Worm (Caenorhabditis elegans) whole organism, L1 larva: ENCODE data around the gene F29G9.1.

ENCODE experiments used
- C04F5.9 ChIP-seq: sonication (generic microtip); optimal IDR thresholded peaks from 2 replicates; lab custom pipeline; 2016; ENCODE audit warnings: missing genetic modification characterization, missing compliant biosample characterization
- C16A3.4 ChIP-seq: fragments of 150-350 bp; optimal IDR thresholded peaks from 2 replicates; lab custom pipeline; 2014; ENCODE audit warnings: missing biosample characterization, missing genetic modification characterization
- C34B4.2 ChIP-seq: sonication (generic microtip); optimal IDR thresholded peaks from 2 replicates; lab custom pipeline; 2017; ENCODE audit warnings: mild to moderate bottlenecking, missing genetic modification characterization, missing compliant biosample characterization
- F16B12.6 ChIP-seq: fragments of 150-350 bp; optimal IDR thresholded peaks from 2 replicates; lab custom pipeline; 2014; ENCODE audit warnings: missing biosample characterization, missing genetic modification characterization
- Y116A8C.19 ChIP-seq: sonication (generic microtip); optimal IDR thresholded peaks from 2 replicates; lab custom pipeline; 2016; ENCODE audit warnings: missing compliant biosample characterization, missing genetic modification characterization, borderline replicate concordance
- aha-1 ChIP-seq: fragments of 150-350 bp; optimal IDR thresholded peaks from 2 replicates; lab custom pipeline; 2014; ENCODE audit warnings: missing biosample characterization, missing genetic modification characterization
- ama-1 ChIP-seq: fragments of 150-350 bp; optimal IDR thresholded peaks from 2 replicates; lab custom pipeline; 2014
- blmp-1 ChIP-seq: fragments of 150-350 bp; optimal IDR thresholded peaks from 2 replicates; lab custom pipeline; 2014; ENCODE audit warnings: missing biosample characterization, missing genetic modification characterization
- ceh-8 ChIP-seq: fragments of 200-800 bp; sonication (Bioruptor generic); optimal IDR thresholded peaks from 2 replicates; lab custom pipeline; 2018; ENCODE audit warnings: mild to moderate bottlenecking, missing genetic modification characterization, moderate library complexity, missing compliant biosample characterization
- ceh-82 ChIP-seq, 3 experiments: fragments of 150-350 bp in 1 of 3; sonication (generic microtip) in 2 of 3; optimal IDR thresholded peaks; 2 replicates each; lab custom pipeline; 2014 to 2017; ENCODE audit warnings: missing biosample characterization in 3 of 3, missing genetic modification characterization in 3 of 3
- ces-1 ChIP-seq: fragments of 150-350 bp; optimal IDR thresholded peaks from 2 replicates; lab custom pipeline; 2014; ENCODE audit warnings: missing biosample characterization, missing genetic modification reagents, missing genetic modification characterization
- dpl-1 ChIP-seq, 3 experiments: fragments of 150-350 bp in 2 of 3; sonication (generic microtip) in 1 of 3; optimal IDR thresholded peaks; 2 replicates each; lab custom pipeline; 2014 to 2017; ENCODE audit warnings: missing biosample characterization in 3 of 3, missing genetic modification characterization in 3 of 3, missing genetic modification reagents in 3 of 3
- dsc-1 ChIP-seq: sonication (generic microtip); optimal IDR thresholded peaks from 2 replicates; lab custom pipeline; 2016; ENCODE audit warnings: mild to moderate bottlenecking, missing genetic modification characterization, missing compliant biosample characterization
- efl-1 ChIP-seq, 4 experiments: fragments of 150-350 bp; optimal IDR thresholded peaks in 3 of 4; peaks in 1 of 4; 1 replicate in 1 of 4; 2 replicates in 3 of 4; lab custom pipeline; 2014; ENCODE audit warnings: missing biosample characterization in 2 of 4, missing genetic modification characterization in 2 of 4, missing genetic modification reagents in 2 of 4
- efl-3 ChIP-seq: fragments of 200-800 bp; sonication (Bioruptor generic); optimal IDR thresholded peaks from 2 replicates; lab custom pipeline; 2018; ENCODE audit warnings: mild to moderate bottlenecking, missing genetic modification characterization, missing compliant biosample characterization
- elt-2 ChIP-seq: sonication (generic microtip); optimal IDR thresholded peaks from 2 replicates; lab custom pipeline; 2016; ENCODE audit warnings: missing genetic modification characterization, mild to moderate bottlenecking, inconsistent platforms, missing compliant biosample characterization, missing genetic modification reagents
- elt-3 ChIP-seq, 6 experiments: fragments of 150-350 bp in 1 of 6; sonication (generic microtip); optimal IDR thresholded peaks; 2 replicates each; lab custom pipeline; 2017 to 2018; ENCODE audit warnings: missing biosample characterization in 6 of 6, missing genetic modification characterization in 6 of 6, inconsistent platforms in 1 of 6
- fkh-4 ChIP-seq: sonication (generic microtip); optimal IDR thresholded peaks from 2 replicates; lab custom pipeline; 2016; ENCODE audit warnings: missing compliant biosample characterization, missing genetic modification characterization, borderline replicate concordance
- fos-1 ChIP-seq: fragments of 150-350 bp; optimal IDR thresholded peaks from 2 replicates; lab custom pipeline; 2014; ENCODE audit warnings: missing biosample characterization, missing genetic modification characterization
- hlh-4 ChIP-seq: sonication (generic microtip); optimal IDR thresholded peaks from 2 replicates; lab custom pipeline; 2016; ENCODE audit warnings: mild to moderate bottlenecking, missing genetic modification characterization, missing compliant biosample characterization
- irx-1 ChIP-seq: sonication (generic microtip); optimal IDR thresholded peaks from 2 replicates; lab custom pipeline; 2016; ENCODE audit warnings: missing genetic modification characterization, missing compliant biosample characterization
- jun-1 ChIP-seq: fragments of 150-350 bp; optimal IDR thresholded peaks from 2 replicates; lab custom pipeline; 2014; ENCODE audit warnings: missing biosample characterization, missing genetic modification reagents, missing genetic modification characterization
- lin-13 ChIP-seq: fragments of 150-350 bp; optimal IDR thresholded peaks from 2 replicates; lab custom pipeline; 2014; ENCODE audit warnings: missing biosample characterization, missing genetic modification reagents, missing genetic modification characterization
- lin-14 ChIP-seq: fragments of 200-800 bp; sonication (Bioruptor generic); optimal IDR thresholded peaks from 2 replicates; lab custom pipeline; 2018; ENCODE audit warnings: mild to moderate bottlenecking, missing genetic modification characterization, moderate library complexity, missing compliant biosample characterization
- lin-39 ChIP-seq: fragments of 150-350 bp; optimal IDR thresholded peaks from 2 replicates; lab custom pipeline; 2014; ENCODE audit warnings: missing biosample characterization, missing genetic modification reagents, missing genetic modification characterization
- mdl-1 ChIP-seq, 2 experiments: fragments of 150-350 bp; optimal IDR thresholded peaks; 2 replicates each; lab custom pipeline; 2014 to 2017; ENCODE audit warnings: missing biosample characterization in 2 of 2, missing genetic modification characterization in 2 of 2, inconsistent platforms in 1 of 2
- mep-1 ChIP-seq: fragments of 150-350 bp; optimal IDR thresholded peaks from 2 replicates; lab custom pipeline; 2014; ENCODE audit warnings: missing biosample characterization, missing genetic modification characterization
- nhr-11 ChIP-seq: fragments of 150-350 bp; optimal IDR thresholded peaks from 2 replicates; lab custom pipeline; 2014; ENCODE audit warnings: missing biosample characterization, missing genetic modification characterization
- nhr-12 ChIP-seq: sonication (generic microtip); optimal IDR thresholded peaks from 2 replicates; lab custom pipeline; 2017; ENCODE audit warnings: missing biosample characterization, missing genetic modification characterization
- nhr-20 ChIP-seq: sonication (generic microtip); optimal IDR thresholded peaks from 2 replicates; lab custom pipeline; 2016; ENCODE audit warnings: mild to moderate bottlenecking, missing genetic modification characterization, missing compliant biosample characterization
- nhr-237 ChIP-seq: fragments of 150-350 bp; optimal IDR thresholded peaks from 2 replicates; lab custom pipeline; 2014; ENCODE audit warnings: missing biosample characterization, missing genetic modification characterization
- nhr-28 ChIP-seq: fragments of 150-350 bp; optimal IDR thresholded peaks from 2 replicates; lab custom pipeline; 2014; ENCODE audit warnings: missing biosample characterization, missing genetic modification characterization
- nhr-47 ChIP-seq: sonication (generic microtip); optimal IDR thresholded peaks from 2 replicates; lab custom pipeline; 2016; ENCODE audit warnings: mild to moderate bottlenecking, missing genetic modification characterization, moderate library complexity, missing compliant biosample characterization
- nhr-71 ChIP-seq: sonication (generic microtip); optimal IDR thresholded peaks from 2 replicates; lab custom pipeline; 2016; ENCODE audit warnings: mild to moderate bottlenecking, missing genetic modification characterization, moderate library complexity, missing compliant biosample characterization
- nhr-85 ChIP-seq: sonication (generic microtip); peaks from one replicate; lab custom pipeline; 2016; ENCODE audit warnings: missing genetic modification characterization, inconsistent platforms, missing compliant biosample characterization
- nhr-90 ChIP-seq: sonication (generic microtip); optimal IDR thresholded peaks from 2 replicates; lab custom pipeline; 2016; ENCODE audit warnings: mild to moderate bottlenecking, missing genetic modification characterization, missing compliant biosample characterization; ENCODE audit not compliant: poor library complexity
- pax-3 ChIP-seq: fragments of 200-800 bp; sonication (Bioruptor generic); optimal IDR thresholded peaks from 2 replicates; lab custom pipeline; 2018; ENCODE audit warnings: mild to moderate bottlenecking, missing genetic modification characterization, moderate library complexity, missing compliant biosample characterization
- pqm-1 ChIP-seq: sonication (generic microtip); optimal IDR thresholded peaks from 3 replicates; lab custom pipeline; 2017; ENCODE audit warnings: missing biosample characterization, missing genetic modification characterization
- rnt-1 ChIP-seq: sonication (generic microtip); optimal IDR thresholded peaks from 2 replicates; lab custom pipeline; 2016; ENCODE audit warnings: mild to moderate bottlenecking, missing genetic modification characterization, moderate library complexity, missing compliant biosample characterization
- snpc-4 ChIP-seq: fragments of 150-350 bp; optimal IDR thresholded peaks from 2 replicates; lab custom pipeline; 2014; ENCODE audit warnings: missing biosample characterization, missing genetic modification characterization
- snu-23 ChIP-seq: sonication (generic microtip); optimal IDR thresholded peaks from 2 replicates; lab custom pipeline; 2016; ENCODE audit warnings: missing genetic modification characterization, missing compliant biosample characterization
- sox-4 ChIP-seq: sonication (generic microtip); optimal IDR thresholded peaks from 2 replicates; lab custom pipeline; 2016; ENCODE audit warnings: missing genetic modification characterization, missing compliant biosample characterization
- sup-37 ChIP-seq: fragments of 200-800 bp; sonication (Bioruptor generic); optimal IDR thresholded peaks from 2 replicates; lab custom pipeline; 2018; ENCODE audit warnings: mild to moderate bottlenecking, missing genetic modification characterization, missing compliant biosample characterization
- swsn-7 ChIP-seq: sonication (generic microtip); optimal IDR thresholded peaks from 2 replicates; lab custom pipeline; 2016; ENCODE audit warnings: missing genetic modification characterization, missing compliant biosample characterization
- tbx-2 ChIP-seq: sonication (generic microtip); optimal IDR thresholded peaks from 2 replicates; lab custom pipeline; 2016; ENCODE audit warnings: missing genetic modification characterization, missing compliant biosample characterization
- tlp-1 ChIP-seq: fragments of 150-350 bp; optimal IDR thresholded peaks from 2 replicates; lab custom pipeline; 2014; ENCODE audit warnings: missing biosample characterization, missing genetic modification characterization
- unc-130 ChIP-seq: fragments of 150-350 bp; optimal IDR thresholded peaks from 2 replicates; lab custom pipeline; 2017; ENCODE audit warnings: missing biosample characterization, missing genetic modification characterization, inconsistent platforms
- unc-62 ChIP-seq: fragments of 150-350 bp; optimal IDR thresholded peaks from 2 replicates; lab custom pipeline; 2014; ENCODE audit warnings: missing biosample characterization, missing genetic modification reagents, missing genetic modification characterization
- unc-86 ChIP-seq: sonication (generic microtip); optimal IDR thresholded peaks from 2 replicates; lab custom pipeline; 2016; ENCODE audit warnings: missing genetic modification characterization, missing compliant biosample characterization
- unc-98 ChIP-seq: fragments of 200-800 bp; sonication (Bioruptor generic); IDR thresholded peaks from 2 replicates; pipeline ENCODE4 v1.3.6; 2022; ENCODE audit warnings: missing genetic modification characterization, missing compliant biosample characterization
- xbp-1 ChIP-seq: sonication (generic microtip); optimal IDR thresholded peaks from 2 replicates; lab custom pipeline; 2016; ENCODE audit warnings: missing genetic modification characterization, missing compliant biosample characterization
- zip-4 ChIP-seq: fragments of 200-800 bp; sonication (Bioruptor generic); optimal IDR thresholded peaks from 2 replicates; lab custom pipeline; 2018; ENCODE audit warnings: mild to moderate bottlenecking, missing genetic modification characterization, moderate library complexity, missing compliant biosample characterization
- ztf-11 ChIP-seq, 2 experiments: sonication (generic microtip); optimal IDR thresholded peaks; 2 replicates each; lab custom pipeline; 2016 to 2017; ENCODE audit warnings: missing genetic modification characterization in 2 of 2, missing biosample characterization in 1 of 2, missing compliant biosample characterization in 1 of 2
- ztf-4 ChIP-seq: fragments of 150-350 bp; optimal IDR thresholded peaks from 2 replicates; lab custom pipeline; 2014; ENCODE audit warnings: missing biosample characterization, missing genetic modification characterization

F29G9.1 gene

DNA sequence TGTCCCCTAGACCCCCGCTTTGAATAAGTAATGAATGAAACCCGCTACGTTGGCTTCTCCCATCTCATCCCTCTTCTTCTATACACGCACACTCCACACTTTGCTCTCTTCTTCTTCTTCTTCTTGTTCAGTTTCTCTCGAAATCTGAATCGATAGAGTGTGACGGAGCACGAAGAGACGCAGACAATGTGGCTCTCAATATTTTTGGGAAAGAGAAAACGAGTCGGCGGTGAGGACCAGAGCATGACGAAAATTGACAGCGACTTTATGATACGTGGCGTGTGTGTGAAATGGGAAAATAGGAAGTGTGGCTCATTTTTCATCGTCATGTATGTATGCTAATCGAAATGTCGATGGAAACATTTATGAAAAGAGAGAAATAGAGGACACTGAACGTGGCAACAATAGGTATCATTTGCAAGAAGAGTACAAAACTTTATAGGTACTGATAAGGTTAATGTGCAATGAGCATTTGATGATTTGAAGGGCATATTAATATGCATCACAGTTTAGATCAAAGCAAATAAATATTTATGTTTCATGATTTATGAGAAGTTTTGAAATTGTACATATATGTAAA is 47.3 kb upstream of the F29G9.1 start (continued):
- TF ChIP-seq unc-130 (tag; lab: Kevin White, UChicago) (peak; percentile 1), jun-1 (tag; lab: Kevin White, UChicago) (no peak), snpc-4 (tag; lab: Kevin White, UChicago) (peak; percentile 5), pqm-1 (no peak), pax-3 (tag; lab: Kevin White, UChicago) (peak; percentile 10), sox-4 (no peak), nhr-85 (tag; lab: Kevin White, UChicago) (no peak), nhr-12 (tag; lab: Kevin White, UChicago) (no peak), tlp-1 (no peak), unc-98 (GFP tag; lab: Robert Waterston, UW) (no peak), nhr-90 (tag; lab: Kevin White, UChicago) (no peak), swsn-7 (peak; percentile 57), elt-3 (tag; optimal IDR thresholded peaks at IDR 0.05; lab: Kevin White, UChicago) (no peak), dpl-1 (GFP tag; optimal IDR thresholded peaks at IDR 0.05; lab: Kevin White, UChicago) (peak in 2 of 3 experiments; percentile 20 to 47), ama-1 (lab: Kevin White, UChicago) (no peak), C16A3.4 (tag; lab: Kevin White, UChicago) (no peak), mdl-1 (tag; optimal IDR thresholded peaks at IDR 0.05; lab: Kevin White, UChicago) (peak in 1 of 2 experiments; percentile 37), ceh-8 (GFP tag; lab: Kevin White, UChicago) (peak; percentile 47), hlh-4 (tag; lab: Kevin White, UChicago) (no peak), nhr-47 (peak; percentile 50), efl-3 (no peak), lin-13 (no peak), unc-86 (tag; lab: Kevin White, UChicago) (peak; percentile 74), nhr-20 (peak; percentile 22), lin-14 (GFP tag; lab: Kevin White, UChicago) (peak; percentile 92), elt-2 (peak; percentile 39), C04F5.9 (tag; lab: Kevin White, UChicago) (no peak), ceh-82 (tag; optimal IDR thresholded peaks at IDR 0.05; lab: Kevin White, UChicago) (peak; percentile 34 to 59 (median 38)), xbp-1 (tag; lab: Kevin White, UChicago) (peak; percentile 56), F16B12.6 (tag; lab: Kevin White, UChicago) (no peak), unc-62 (no peak), nhr-237 (tag; lab: Kevin White, UChicago) (no peak), blmp-1 (no peak), ces-1 (GFP tag; lab: Kevin White, UChicago) (no peak), snu-23 (peak; percentile 59), sup-37 (no peak), zip-4 (GFP tag; lab: Kevin White, UChicago) (no peak), dsc-1 (peak; percentile 52), aha-1 (tag; lab: Kevin White, UChicago) (no peak), C34B4.2 (tag; lab: Kevin White, UChicago) (no peak), Y116A8C.19 (tag; lab: Kevin White, UChicago) (no peak), nhr-11 (tag; lab: Kevin White, UChicago) (no peak), ztf-4 (tag; lab: Kevin White, UChicago) (no peak)

DNA sequence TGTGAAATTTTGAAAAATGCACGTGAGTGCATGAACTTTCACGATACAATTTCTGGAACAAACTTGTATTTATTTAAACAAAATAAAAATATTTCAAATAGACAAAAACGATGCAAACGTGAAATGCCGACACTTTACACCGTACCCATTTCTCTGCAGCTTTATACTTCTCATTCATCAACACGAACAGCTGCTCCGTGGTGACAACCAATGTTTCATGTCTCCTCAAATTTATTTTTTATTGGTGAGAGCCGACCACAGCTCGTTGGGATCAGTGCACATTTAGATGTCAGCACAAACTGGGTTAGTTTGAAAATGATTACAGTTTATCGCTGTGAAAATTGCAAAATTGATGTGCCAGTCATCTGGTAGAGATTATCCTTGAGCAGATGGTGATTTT is 43.3 kb upstream of the F29G9.1 start:
- TF ChIP-seq fkh-4 (no peak), nhr-85 (tag; lab: Kevin White, UChicago) (no peak), tbx-2 (tag; lab: Kevin White, UChicago) (no peak), dpl-1 (GFP tag; optimal IDR thresholded peaks at IDR 0.05; lab: Kevin White, UChicago) (no peak), nhr-28 (tag; lab: Kevin White, UChicago) (no peak), unc-62 (no peak), nhr-71 (peak; percentile 4), irx-1 (no peak), F16B12.6 (tag; lab: Kevin White, UChicago) (no peak), elt-2 (no peak), ztf-11 (tag; optimal IDR thresholded peaks at IDR 0.05; lab: Kevin White, UChicago) (no peak), ceh-8 (GFP tag; lab: Kevin White, UChicago) (no peak), rnt-1 (tag; lab: Kevin White, UChicago) (peak; percentile 51), mep-1 (no peak), lin-14 (GFP tag; lab: Kevin White, UChicago) (peak; percentile 30), efl-1 (optimal IDR thresholded peaks at IDR 0.05; lab: Kevin White, UChicago) (no peak), efl-1 (GFP tag; optimal IDR thresholded peaks at IDR 0.05 in 1 of 2; lab: Kevin White, UChicago) (peak in 1 of 2 experiments; percentile 31), lin-39 (tag; lab: Kevin White, UChicago) (no peak), fos-1 (tag; lab: Kevin White, UChicago) (no peak)
